Fruit fly (Drosophila melanogaster) whole organism, embryonic: ENCODE results near the gene mRpL30.
A peak's percentile ranks its signal among the peaks of the same experiment; 100 is the strongest.

Source experiments
- Atf6 ChIP-seq: fragments of 200-800 bp; sonication (Bioruptor generic); IDR thresholded peaks from 2 replicates; pipeline ENCODE4 v1.3.6; 2022; ENCODE audit warnings: missing biosample characterization, missing genetic modification characterization
- BEAF-32 ChIP-seq: fragments of 200-800 bp; sonication (Bioruptor generic); optimal IDR thresholded peaks from 3 replicates; lab custom pipeline; 2017; ENCODE audit warnings: missing biosample characterization, missing genetic modification characterization, mild to moderate bottlenecking, moderate library complexity, missing genetic modification reagents
- Bdp1 ChIP-seq: fragments of 200-800 bp; sonication (Bioruptor generic); optimal IDR thresholded peaks from 3 replicates; lab custom pipeline; 2016; ENCODE audit warnings: missing biosample characterization, missing genetic modification characterization
- CG10366 ChIP-seq: fragments of 200-800 bp; sonication (Bioruptor generic); IDR thresholded peaks from 2 replicates; pipeline ENCODE4 v1.3.6; 2022; ENCODE audit warnings: missing biosample characterization, missing genetic modification characterization
- CG11247 ChIP-seq: fragments of 200-800 bp; sonication (Bioruptor generic); IDR thresholded peaks from 2 replicates; pipeline ENCODE4 v1.3.6; 2022; ENCODE audit warnings: missing biosample characterization, missing genetic modification characterization
- CG11398 ChIP-seq: fragments of 200-800 bp; sonication (Bioruptor generic); optimal IDR thresholded peaks from 2 replicates; lab custom pipeline; 2016; ENCODE audit warnings: missing biosample characterization, missing genetic modification characterization
- CG12659 ChIP-seq: fragments of 200-800 bp; sonication (Bioruptor generic); optimal IDR thresholded peaks from 3 replicates; lab custom pipeline; 2017; ENCODE audit warnings: mild to moderate bottlenecking, missing biosample characterization, missing genetic modification reagents, missing genetic modification characterization
- CG14014 ChIP-seq: fragments of 200-800 bp; sonication (Bioruptor generic); IDR thresholded peaks from 2 replicates; pipeline ENCODE4 v1.3.6; 2022; ENCODE audit warnings: missing biosample characterization, missing genetic modification characterization
- CG14860 ChIP-seq: fragments of 200-800 bp; sonication (Bioruptor generic); IDR thresholded peaks from 3 replicates; pipeline ENCODE4 v1.3.6; 2022; ENCODE audit warnings: missing biosample characterization, missing genetic modification characterization; ENCODE audit not compliant: partially characterized antibody
- CG15073 ChIP-seq: fragments of 200-800 bp; sonication (Bioruptor generic); optimal IDR thresholded peaks from 2 replicates; lab custom pipeline; 2016; ENCODE audit warnings: missing biosample characterization, missing genetic modification characterization
- CG16813 ChIP-seq: fragments of 200-800 bp; sonication (Bioruptor generic); IDR thresholded peaks from 3 replicates; pipeline ENCODE4 v1.3.6; 2022; ENCODE audit warnings: missing biosample characterization, missing genetic modification characterization; ENCODE audit not compliant: partially characterized antibody
- CG17359 ChIP-seq: fragments of 200-800 bp; sonication (Bioruptor generic); optimal IDR thresholded peaks from 3 replicates; lab custom pipeline; 2018; ENCODE audit warnings: missing biosample characterization, mild to moderate bottlenecking, missing genetic modification characterization, moderate library complexity
- CG2202 ChIP-seq: fragments of 200-800 bp; sonication (Bioruptor generic); optimal IDR thresholded peaks from 2 replicates; lab custom pipeline; 2018; ENCODE audit warnings: missing biosample characterization, mild to moderate bottlenecking, missing genetic modification characterization
- CG30020 ChIP-seq: fragments of 200-800 bp; optimal IDR thresholded peaks from 2 replicates; lab custom pipeline; 2019; ENCODE audit warnings: missing biosample characterization, mild to moderate bottlenecking, missing genetic modification characterization, moderate library complexity
- CG31388 ChIP-seq: fragments of 200-800 bp; sonication (Bioruptor generic); optimal IDR thresholded peaks from 2 replicates; lab custom pipeline; 2016; ENCODE audit warnings: missing biosample characterization, missing genetic modification characterization
- CG4820 ChIP-seq: fragments of 200-800 bp; sonication (Bioruptor generic); optimal IDR thresholded peaks from 3 replicates; lab custom pipeline; 2016; ENCODE audit warnings: missing biosample characterization, missing genetic modification characterization
- CG7963 ChIP-seq: fragments of 200-800 bp; sonication (Bioruptor generic); IDR thresholded peaks from 3 replicates; pipeline ENCODE4 v1.3.6; 2022; ENCODE audit warnings: missing biosample characterization, missing genetic modification characterization; ENCODE audit not compliant: partially characterized antibody
- CG8944 ChIP-seq: fragments of 200-800 bp; sonication (Bioruptor generic); optimal IDR thresholded peaks from 3 replicates; lab custom pipeline; 2016; ENCODE audit warnings: missing biosample characterization, missing genetic modification characterization
- Chrac-16 ChIP-seq: fragments of 200-800 bp; sonication (Bioruptor generic); optimal IDR thresholded peaks from 3 replicates; lab custom pipeline; 2016; ENCODE audit warnings: missing biosample characterization, missing genetic modification characterization
- Dref ChIP-seq: fragments of 200-800 bp; sonication (Bioruptor generic); IDR thresholded peaks from 2 replicates; pipeline ENCODE4 v1.3.6; 2022; ENCODE audit warnings: missing biosample characterization, missing genetic modification characterization
- E2f2 ChIP-seq: fragments of 200-800 bp; sonication (Bioruptor generic); IDR thresholded peaks from 2 replicates; pipeline ENCODE4 v1.3.6; 2022; ENCODE audit warnings: missing biosample characterization, missing genetic modification characterization
- Eip74EF ChIP-seq, 2 experiments: fragments of 200-800 bp in 1 of 2; fragments of >200 bp in 1 of 2; sonication (Bioruptor generic) in 1 of 2; optimal IDR thresholded peaks; 2 replicates each; lab custom pipeline; 2017 to 2019; ENCODE audit warnings: missing biosample characterization in 2 of 2, missing genetic modification characterization in 2 of 2, mild to moderate bottlenecking in 1 of 2, moderate library complexity in 1 of 2
- Elba2 ChIP-seq: fragments of 200-800 bp; sonication (Bioruptor generic); optimal IDR thresholded peaks from 3 replicates; lab custom pipeline; 2016; ENCODE audit warnings: missing biosample characterization, missing genetic modification characterization
- H2.0 ChIP-seq: fragments of 200-800 bp; sonication (Bioruptor generic); IDR thresholded peaks from 2 replicates; pipeline ENCODE4 v1.3.6; 2022; ENCODE audit warnings: missing biosample characterization, missing genetic modification characterization
- Hr51 ChIP-seq, 2 experiments: fragments of 200-800 bp; sonication (Bioruptor generic); optimal IDR thresholded peaks; 2 replicates in 1 of 2; 3 replicates in 1 of 2; lab custom pipeline; 2016 to 2018; ENCODE audit warnings: missing biosample characterization in 2 of 2, missing genetic modification characterization in 2 of 2, mild to moderate bottlenecking in 1 of 2, moderate library complexity in 1 of 2
- Lpt ChIP-seq: fragments of >200 bp; optimal IDR thresholded peaks from 2 replicates; lab custom pipeline; 2018; ENCODE audit warnings: missing biosample characterization, missing genetic modification characterization
- MTF-1 ChIP-seq: fragments of 200-800 bp; sonication (Bioruptor generic); optimal IDR thresholded peaks from 2 replicates; lab custom pipeline; 2018; ENCODE audit warnings: missing biosample characterization, mild to moderate bottlenecking, missing genetic modification characterization, borderline replicate concordance
- NFAT ChIP-seq: fragments of 200-800 bp; sonication (Bioruptor generic); IDR thresholded peaks from 2 replicates; pipeline ENCODE4 v1.3.6; 2022; ENCODE audit warnings: missing biosample characterization, missing genetic modification characterization
- Oli ChIP-seq: fragments of 200-800 bp; sonication (Bioruptor generic); optimal IDR thresholded peaks from 2 replicates; lab custom pipeline; 2018; ENCODE audit warnings: missing biosample characterization, mild to moderate bottlenecking, missing genetic modification characterization, moderate library complexity
- PHDP ChIP-seq: fragments of 200-800 bp; sonication (Bioruptor generic); optimal IDR thresholded peaks from 3 replicates; lab custom pipeline; 2018; ENCODE audit warnings: missing biosample characterization, mild to moderate bottlenecking, missing genetic modification characterization, moderate library complexity
- Rx ChIP-seq: fragments of 200-800 bp; sonication (Bioruptor generic); IDR thresholded peaks from 2 replicates; pipeline ENCODE4 v1.3.6; 2022; ENCODE audit warnings: missing biosample characterization, missing genetic modification characterization
- Spps ChIP-seq: fragments of 200-800 bp; sonication (Bioruptor generic); optimal IDR thresholded peaks from 2 replicates; lab custom pipeline; 2018; ENCODE audit warnings: missing biosample characterization, mild to moderate bottlenecking, missing genetic modification characterization
- bowl ChIP-seq: fragments of 200-800 bp; sonication (Bioruptor generic); IDR thresholded peaks from 2 replicates; pipeline ENCODE4 v1.3.6; 2022; ENCODE audit warnings: missing biosample characterization, missing genetic modification characterization
- chinmo ChIP-seq: fragments of 200-800 bp; sonication (Bioruptor generic); IDR thresholded peaks from 4 replicates; pipeline ENCODE4 v1.3.6; 2022; ENCODE audit warnings: missing biosample characterization, missing genetic modification characterization; ENCODE audit not compliant: partially characterized antibody
- chm ChIP-seq: fragments of 200-800 bp; sonication (Bioruptor generic); IDR thresholded peaks from 2 replicates; pipeline ENCODE4 v1.3.6; 2022; ENCODE audit warnings: missing biosample characterization, missing genetic modification characterization
- crc ChIP-seq: fragments of 200-800 bp; sonication (Bioruptor generic); optimal IDR thresholded peaks from 2 replicates; lab custom pipeline; 2016; ENCODE audit warnings: missing biosample characterization, missing genetic modification characterization
- dm ChIP-seq: fragments of 200-800 bp; sonication (Bioruptor generic); optimal IDR thresholded peaks from 3 replicates; lab custom pipeline; 2016; ENCODE audit warnings: missing biosample characterization, missing genetic modification characterization
- dmrt99B ChIP-seq: fragments of 200-800 bp; sonication (Bioruptor generic); optimal IDR thresholded peaks from 2 replicates; lab custom pipeline; 2018; ENCODE audit warnings: missing biosample characterization, mild to moderate bottlenecking, missing genetic modification characterization, moderate library complexity
- her ChIP-seq: fragments of 200-800 bp; sonication (Bioruptor generic); optimal IDR thresholded peaks from 2 replicates; lab custom pipeline; 2016; ENCODE audit warnings: missing biosample characterization, missing genetic modification characterization
- jigr1 ChIP-seq: fragments of 200-800 bp; sonication (Bioruptor generic); IDR thresholded peaks from 3 replicates; pipeline ENCODE4 v1.3.6; 2022; ENCODE audit warnings: missing biosample characterization, missing genetic modification characterization
- lov ChIP-seq, 2 experiments: fragments of 200-800 bp in 1 of 2; fragments of >200 bp in 1 of 2; sonication (Bioruptor generic) in 1 of 2; IDR thresholded peaks in 1 of 2; optimal IDR thresholded peaks in 1 of 2; 2 replicates in 1 of 2; 3 replicates in 1 of 2; pipeline versions ENCODE4 v1.3.6 to Lab custom; 2017 to 2022; ENCODE audit warnings: missing biosample characterization in 1 of 2, missing genetic modification characterization in 1 of 2
- mld ChIP-seq: fragments of 200-800 bp; sonication (Bioruptor generic); IDR thresholded peaks from 3 replicates; pipeline ENCODE4 v1.3.6; 2022; ENCODE audit warnings: missing biosample characterization, missing genetic modification characterization; ENCODE audit not compliant: partially characterized antibody
- pb ChIP-seq: fragments of 200-800 bp; sonication (Bioruptor generic); optimal IDR thresholded peaks from 3 replicates; lab custom pipeline; 2016; ENCODE audit warnings: missing biosample characterization, missing genetic modification characterization
- pzg ChIP-seq: fragments of 200-800 bp; sonication (Bioruptor generic); optimal IDR thresholded peaks from 3 replicates; lab custom pipeline; 2018; ENCODE audit warnings: missing biosample characterization, mild to moderate bottlenecking, missing genetic modification characterization, moderate library complexity
- scrt ChIP-seq: fragments of 200-800 bp; sonication (Bioruptor generic); optimal IDR thresholded peaks from 2 replicates; lab custom pipeline; 2018; ENCODE audit warnings: missing biosample characterization, mild to moderate bottlenecking, missing genetic modification characterization, moderate library complexity
- tap ChIP-seq: fragments of 200-800 bp; optimal IDR thresholded peaks from 3 replicates; lab custom pipeline; 2019; ENCODE audit warnings: missing biosample characterization, mild to moderate bottlenecking, missing genetic modification characterization, moderate library complexity
- tll ChIP-seq, 2 experiments: fragments of 200-800 bp in 1 of 2; fragments of >200 bp in 1 of 2; sonication (Bioruptor generic) in 1 of 2; optimal IDR thresholded peaks; 2 replicates each; lab custom pipeline; 2017 to 2019; ENCODE audit warnings: missing biosample characterization in 2 of 2, missing genetic modification characterization in 2 of 2, mild to moderate bottlenecking in 1 of 2, moderate library complexity in 1 of 2
- tup ChIP-seq: fragments of 200-800 bp; sonication (Bioruptor generic); optimal IDR thresholded peaks from 2 replicates; lab custom pipeline; 2016; ENCODE audit warnings: missing biosample characterization, mild to moderate bottlenecking, missing genetic modification characterization, moderate library complexity
- unpg ChIP-seq: fragments of 200-800 bp; sonication (Bioruptor generic); optimal IDR thresholded peaks from 3 replicates; lab custom pipeline; 2018; ENCODE audit warnings: missing biosample characterization, mild to moderate bottlenecking, missing genetic modification characterization, moderate library complexity
- zfh1 ChIP-seq: fragments of 200-800 bp; sonication (Bioruptor generic); IDR thresholded peaks from 3 replicates; pipeline ENCODE4 v1.3.6; 2022; ENCODE audit warnings: missing biosample characterization, missing genetic modification characterization

Gene mRpL30

dm6 chrX:4614325-4614724 is 33.3 kb upstream of the mRpL30 start (continued):
- no peak for TF ChIP-seq CG11247 (GFP tag; lab: Robert Waterston, UW)
- TF ChIP-seq Bdp1 = no peak
- no peak for TF ChIP-seq CG12659
- no peak for TF ChIP-seq CG8944 (GFP tag; lab: Kevin White, UChicago)
- TF ChIP-seq Oli (tag; lab: Kevin White, UChicago) = no peak
- no peak for TF ChIP-seq CG30020 (tag; lab: Kevin White, UChicago)
- TF ChIP-seq scrt (GFP tag; lab: Kevin White, UChicago) = no peak
- no peak for TF ChIP-seq Eip74EF (GFP tag; optimal IDR thresholded peaks at IDR 0.05; lab: Kevin White, UChicago)
- TF ChIP-seq CG4820 (GFP tag; lab: Kevin White, UChicago) = no peak
- TF ChIP-seq unpg (GFP tag; lab: Kevin White, UChicago) = peak; percentile 26
- no peak for TF ChIP-seq BEAF-32 (GFP tag; lab: Kevin White, UChicago)
- TF ChIP-seq chinmo (GFP tag; lab: Robert Waterston, UW) = no peak
- TF ChIP-seq CG17359 = peak; percentile 17
- no peak for TF ChIP-seq lov (optimal IDR thresholded peaks at IDR 0.05; lab: Kevin White, UChicago)
- TF ChIP-seq lov (GFP tag; IDR thresholded peaks at IDR 0.05; lab: Robert Waterston, UW) = no peak
- no peak for TF ChIP-seq pzg
- peak; percentile 59; the same call in 2 of the 3 replicates for TF ChIP-seq zfh1
- no peak for TF ChIP-seq dm (GFP tag; lab: Kevin White, UChicago)
- no peak for TF ChIP-seq CG31388 (GFP tag; lab: Kevin White, UChicago)
- TF ChIP-seq tap = no peak
- TF ChIP-seq her (GFP tag; lab: Kevin White, UChicago) = no peak
- peak; percentile 32; the same call in 1 of the 2 replicates for TF ChIP-seq Atf6 (GFP tag; lab: Robert Waterston, UW)
- peak; percentile 7; the same call in 1 of the 2 replicates for TF ChIP-seq Rx (GFP tag; lab: Robert Waterston, UW)
- TF ChIP-seq CG10366 = peak; percentile 38; the same call in 1 of the 2 replicates
- TF ChIP-seq Elba2 = no peak
- no peak for TF ChIP-seq CG15073
- no peak for TF ChIP-seq MTF-1 (GFP tag; lab: Kevin White, UChicago)
- TF ChIP-seq chm = no peak
- peak in 1 of 2 experiments; percentile 13 for TF ChIP-seq Hr51 (GFP tag; optimal IDR thresholded peaks at IDR 0.05; lab: Kevin White, UChicago)
- TF ChIP-seq bowl (GFP tag; lab: Robert Waterston, UW) = no peak
- TF ChIP-seq NFAT (GFP tag; lab: Robert Waterston, UW) = no peak
- no peak for TF ChIP-seq CG14860 (GFP tag; lab: Robert Waterston, UW)
- no peak for TF ChIP-seq tll (GFP tag; optimal IDR thresholded peaks at IDR 0.05; lab: Kevin White, UChicago)
- TF ChIP-seq Spps (tag; lab: Kevin White, UChicago) = no peak
- no peak for TF ChIP-seq CG14014
- TF ChIP-seq Chrac-16 (GFP tag; lab: Kevin White, UChicago) = no peak
- no peak for TF ChIP-seq jigr1 (GFP tag; lab: Robert Waterston, UW)
- TF ChIP-seq mld (GFP tag; lab: Robert Waterston, UW) = no peak
- no peak for TF ChIP-seq CG11398 (GFP tag; lab: Kevin White, UChicago)
- peak; percentile 42 for TF ChIP-seq H2.0
- peak; percentile 10 for TF ChIP-seq dmrt99B (tag; lab: Kevin White, UChicago)
- TF ChIP-seq tup (GFP tag; lab: Kevin White, UChicago) = no peak
- no peak for TF ChIP-seq CG16813
- no peak for TF ChIP-seq E2f2 (GFP tag; lab: Robert Waterston, UW)
- peak; percentile 6 for TF ChIP-seq PHDP
- TF ChIP-seq CG7963 (GFP tag; lab: Robert Waterston, UW) = no peak
- no peak for TF ChIP-seq pb (GFP tag; lab: Kevin White, UChicago)
- TF ChIP-seq Dref = no peak
- peak; percentile 2 for TF ChIP-seq crc (GFP tag; lab: Kevin White, UChicago)
- TF ChIP-seq Lpt (GFP tag; lab: Kevin White, UChicago) = no peak
- no peak for TF ChIP-seq CG2202
